Fruit fly (Drosophila melanogaster): ENCODE data around the gene Mnt.
A peak's percentile ranks its signal among the peaks of the same experiment; 100 is the strongest.

Mnt gene

dm6 chrX:3677847-3678411 is 6.3 kb downstream of the Mnt start (continued):
- TF ChIP-seq CG10543 (GFP tag; optimal IDR thresholded peaks at IDR 0.05) (peak; percentile 78), inv (GFP tag; IDR thresholded peaks at IDR 0.05; ENCODE audit: partially characterized antibody) (no peak), TFAM (GFP tag; optimal IDR thresholded peaks at IDR 0.05) (no peak), CG14710 (tag; optimal IDR thresholded peaks at IDR 0.05) (peak; percentile 90), Chrac-16 (GFP tag; optimal IDR thresholded peaks at IDR 0.05) (peak; percentile 54), Aef1 (GFP tag; IDR thresholded peaks at IDR 0.05) (peak; percentile 54), vvl (GFP tag; IDR thresholded peaks at IDR 0.05) (peak; percentile 53), CG17359 (tag; optimal IDR thresholded peaks at IDR 0.05) (peak; percentile 85), Lim3 (GFP tag; IDR thresholded peaks at IDR 0.05) (no peak), mld (GFP tag; IDR thresholded peaks at IDR 0.05; ENCODE audit: partially characterized antibody) (no peak), CG9609 (GFP tag; optimal IDR thresholded peaks at IDR 0.05) (no peak), sna (GFP tag; IDR thresholded peaks at IDR 0.05; ENCODE audit: partially characterized antibody) (no peak), CG16863 (GFP tag; optimal IDR thresholded peaks at IDR 0.05) (peak; percentile 16), Antp (GFP tag; optimal IDR thresholded peaks at IDR 0.05) (no peak), Spps (tag; optimal IDR thresholded peaks at IDR 0.05) (peak; percentile 83), CG11723 (GFP tag; optimal IDR thresholded peaks at IDR 0.05) (peak; percentile 78), Dek (tag; optimal IDR thresholded peaks at IDR 0.05) (peak; percentile 81), chn (GFP tag; optimal IDR thresholded peaks at IDR 0.05) (peak; percentile 44), gt (GFP tag; IDR thresholded peaks at IDR 0.05) (peak; percentile 49; the same call in 1 of the 2 replicates), HLH54F (GFP tag; optimal IDR thresholded peaks at IDR 0.05) (no peak), chm (GFP tag; IDR thresholded peaks at IDR 0.05) (peak; percentile 39; the same call in 1 of the 2 replicates), Elba2 (GFP tag; optimal IDR thresholded peaks at IDR 0.05) (no peak), H2.0 (GFP tag; IDR thresholded peaks at IDR 0.05) (peak; percentile 39), Hand (GFP tag; optimal IDR thresholded peaks at IDR 0.05) (peak; percentile 59), CG2875 (GFP tag; optimal IDR thresholded peaks at IDR 0.05) (peak; percentile 83), CTCF (GFP tag; optimal IDR thresholded peaks at IDR 0.05) (peak; percentile 14), CG7556 (GFP tag; optimal IDR thresholded peaks at IDR 0.05) (peak; percentile 94), zen (tag; optimal IDR thresholded peaks at IDR 0.05) (peak; percentile 64), Atf-2 (GFP tag; optimal IDR thresholded peaks at IDR 0.05) (no peak), CG18599 (GFP tag; optimal IDR thresholded peaks at IDR 0.05) (peak; percentile 84), Max (GFP tag; optimal IDR thresholded peaks at IDR 0.05) (peak; percentile 18), gce (GFP tag; IDR thresholded peaks at IDR 0.05) (no peak), cwo (GFP tag; optimal IDR thresholded peaks at IDR 0.05) (peak; percentile 63), CG15601 (tag; optimal IDR thresholded peaks at IDR 0.05) (peak; percentile 88), Nf-YB (GFP tag; optimal IDR thresholded peaks at IDR 0.05) (peak; percentile 74), Myb (GFP tag; optimal IDR thresholded peaks at IDR 0.05) (peak; percentile 40), crol (GFP tag; IDR thresholded peaks at IDR 0.05) (peak; percentile 27; the same call in 1 of the 2 replicates), CG6175 (GFP tag; IDR thresholded peaks at IDR 0.05) (no peak), mam (GFP tag; optimal IDR thresholded peaks at IDR 0.05) (no peak), CG14965 (GFP tag; optimal IDR thresholded peaks at IDR 0.05; ENCODE audit: borderline replicate concordance) (no peak), lov (optimal IDR thresholded peaks at IDR 0.05) (no peak), lov (GFP tag; IDR thresholded peaks at IDR 0.05) (no peak), CG12659 (GFP tag; optimal IDR thresholded peaks at IDR 0.05) (peak; percentile 92), Hr51 (GFP tag; optimal IDR thresholded peaks at IDR 0.05) (peak; percentile 36 to 91), HHEX (GFP tag; optimal IDR thresholded peaks at IDR 0.05) (peak; percentile 84), nmo (GFP tag; optimal IDR thresholded peaks at IDR 0.05) (peak; percentile 96), pita (GFP tag; optimal IDR thresholded peaks at IDR 0.05) (no peak), CG13775 (GFP tag; optimal IDR thresholded peaks at IDR 0.05) (peak; percentile 87), ci (GFP tag; IDR thresholded peaks at IDR 0.05) (peak; percentile 40), psq (GFP tag; optimal IDR thresholded peaks at IDR 0.05) (peak; percentile 51)
